Worm (Caenorhabditis elegans): Measurements from ENCODE around the gene F31E3.12.

DNA sequence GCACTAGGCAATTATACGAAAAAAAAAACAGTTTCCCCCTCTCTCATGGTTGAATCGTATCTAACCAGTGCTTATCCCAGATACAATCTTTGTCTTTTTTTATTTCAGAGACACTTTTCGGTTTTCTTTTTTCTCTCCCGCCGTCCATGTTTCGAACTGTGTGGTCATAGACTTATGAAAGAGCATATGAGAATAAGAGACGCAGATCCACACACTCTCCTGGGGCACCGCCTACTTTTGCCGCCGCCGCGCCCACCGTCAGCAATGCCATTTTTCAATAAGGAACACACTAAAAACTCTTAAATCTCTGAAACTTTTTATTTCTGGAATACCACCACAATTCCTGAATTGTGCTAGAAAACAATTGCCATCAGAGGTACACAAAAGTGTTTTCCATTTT, 20.7 kb downstream of the F31E3.12 start, which contains the start of gene prk-1:
- TF ChIP-seq sptf-1 (tag; optimal IDR thresholded peaks at IDR 0.05) (no peak), ztf-11 (tag; optimal IDR thresholded peaks at IDR 0.05) (no peak), lin-15B (tag; optimal IDR thresholded peaks at IDR 0.05) (no peak), nhr-90 (tag; optimal IDR thresholded peaks at IDR 0.05; ENCODE audit: poor library complexity) (no peak), ztf-4 (tag; optimal IDR thresholded peaks at IDR 0.05) (no peak), snpc-4 (tag; optimal IDR thresholded peaks at IDR 0.05) (no peak), grh-1 (GFP tag; IDR thresholded peaks at IDR 0.05) (no peak), irx-1 (tag; optimal IDR thresholded peaks at IDR 0.05) (no peak), nhr-28 (tag; optimal IDR thresholded peaks at IDR 0.05) (no peak), unc-62 (GFP tag; optimal IDR thresholded peaks at IDR 0.05) (no peak)

Data from whole organism, L1 larva.